Fruit fly (Drosophila melanogaster): Measurements from ENCODE around the gene CG7201.
A peak's percentile ranks its signal among the peaks of the same experiment; 100 is the strongest.

CG7201 gene

dm6 chr3L:8296941-8297340 is 1.8 kb upstream of the CG7201 start, which contains the start of gene Rab19 (continued):
- TF ChIP-seq lbe (GFP tag; optimal IDR thresholded peaks at IDR 0.05) = no peak
- no peak for TF ChIP-seq slou (GFP tag; optimal IDR thresholded peaks at IDR 0.05)
- TF ChIP-seq da (GFP tag; optimal IDR thresholded peaks at IDR 0.05) = no peak
- TF ChIP-seq wor (GFP tag; IDR thresholded peaks at IDR 0.05) = no peak
- TF ChIP-seq gce (GFP tag; IDR thresholded peaks at IDR 0.05) = no peak
- no peak for TF ChIP-seq Lpt (GFP tag; optimal IDR thresholded peaks at IDR 0.05)
- TF ChIP-seq CG2875 (GFP tag; optimal IDR thresholded peaks at IDR 0.05) = no peak
- TF ChIP-seq CG11696 (GFP tag; IDR thresholded peaks at IDR 0.05) = no peak
- no peak for TF ChIP-seq mam (GFP tag; optimal IDR thresholded peaks at IDR 0.05)
- no peak for TF ChIP-seq pnt (GFP tag; optimal IDR thresholded peaks at IDR 0.05)
- peak; percentile 15 for TF ChIP-seq CG4617 (GFP tag; optimal IDR thresholded peaks at IDR 0.05; ENCODE audit: borderline replicate concordance)
- TF ChIP-seq Xrp1 (GFP tag; IDR thresholded peaks at IDR 0.05) = no peak
- no peak for TF ChIP-seq CG4707 (GFP tag; optimal IDR thresholded peaks at IDR 0.05)
- TF ChIP-seq MTF-1 (GFP tag; optimal IDR thresholded peaks at IDR 0.05; ENCODE audit: borderline replicate concordance) = no peak
- TF ChIP-seq gro (GFP tag; optimal IDR thresholded peaks at IDR 0.05) = no peak
- no peak for TF ChIP-seq B-H1 (GFP tag; IDR thresholded peaks at IDR 0.05)
- peak; percentile 19 for TF ChIP-seq nmo (GFP tag; optimal IDR thresholded peaks at IDR 0.05)
- TF ChIP-seq Hand (GFP tag; optimal IDR thresholded peaks at IDR 0.05) = no peak
- TF ChIP-seq CG1024 (GFP tag; IDR thresholded peaks at IDR 0.05) = no peak
- no peak for TF ChIP-seq Camta (GFP tag; optimal IDR thresholded peaks at IDR 0.05)
- no peak for TF ChIP-seq seq (GFP tag; IDR thresholded peaks at IDR 0.05)
- no peak for TF ChIP-seq tup (GFP tag; optimal IDR thresholded peaks at IDR 0.05)
- TF ChIP-seq Elba2 (GFP tag; optimal IDR thresholded peaks at IDR 0.05) = no peak
- no peak for TF ChIP-seq grn (GFP tag; optimal IDR thresholded peaks at IDR 0.05)
- TF ChIP-seq sima (GFP tag; optimal IDR thresholded peaks at IDR 0.05) = no peak
- TF ChIP-seq amos (GFP tag; IDR thresholded peaks at IDR 0.05; ENCODE audit: partially characterized antibody) = peak; percentile 79
- no peak for TF ChIP-seq lov (optimal IDR thresholded peaks at IDR 0.05)
- no peak for TF ChIP-seq lov (GFP tag; IDR thresholded peaks at IDR 0.05)
- no peak for TF ChIP-seq chif (GFP tag; optimal IDR thresholded peaks at IDR 0.05)
- TF ChIP-seq chn (GFP tag; optimal IDR thresholded peaks at IDR 0.05) = no peak
- no peak for TF ChIP-seq ind (GFP tag; optimal IDR thresholded peaks at IDR 0.05)
- TF ChIP-seq Ada2b (GFP tag; IDR thresholded peaks at IDR 0.05) = no peak
- no peak for TF ChIP-seq Dad (GFP tag; optimal IDR thresholded peaks at IDR 0.05)
- TF ChIP-seq CG4328 (GFP tag; optimal IDR thresholded peaks at IDR 0.05) = no peak
- TF ChIP-seq HLH54F (GFP tag; optimal IDR thresholded peaks at IDR 0.05) = no peak
- TF ChIP-seq btn (GFP tag; optimal IDR thresholded peaks at IDR 0.05) = no peak
- TF ChIP-seq pan (optimal IDR thresholded peaks at IDR 0.05) = no peak
- no peak for TF ChIP-seq pan (GFP tag; optimal IDR thresholded peaks at IDR 0.05 in 1 of 2, IDR thresholded peaks at IDR 0.05 in 1 of 2)
- TF ChIP-seq CG7987 (GFP tag; optimal IDR thresholded peaks at IDR 0.05) = no peak
- TF ChIP-seq CG3838 (GFP tag; optimal IDR thresholded peaks at IDR 0.05) = no peak
- no peak for TF ChIP-seq az2 (GFP tag; optimal IDR thresholded peaks at IDR 0.05)
- TF ChIP-seq h (optimal IDR thresholded peaks at IDR 0.05) = no peak
- no peak for TF ChIP-seq CG16863 (GFP tag; optimal IDR thresholded peaks at IDR 0.05)
- TF ChIP-seq dati (GFP tag; IDR thresholded peaks at IDR 0.05) = no peak
- no peak for TF ChIP-seq Nf-YA (GFP tag; IDR thresholded peaks at IDR 0.05)
- TF ChIP-seq CG13296 (GFP tag; optimal IDR thresholded peaks at IDR 0.05) = no peak
- no peak for TF ChIP-seq Hr39 (optimal IDR thresholded peaks at IDR 0.05)
- TF ChIP-seq stwl (tag; optimal IDR thresholded peaks at IDR 0.05) = peak; percentile 57
- no peak for TF ChIP-seq Hr51 (GFP tag; optimal IDR thresholded peaks at IDR 0.05)
- TF ChIP-seq cato (GFP tag; optimal IDR thresholded peaks at IDR 0.05; ENCODE audit: borderline replicate concordance) = no peak
- TF ChIP-seq zfh2 (GFP tag; optimal IDR thresholded peaks at IDR 0.05) = no peak
- no peak for TF ChIP-seq CG1647 (GFP tag; optimal IDR thresholded peaks at IDR 0.05)
- no peak for TF ChIP-seq pb (GFP tag; optimal IDR thresholded peaks at IDR 0.05)
- TF ChIP-seq CG15696 (tag; optimal IDR thresholded peaks at IDR 0.05) = no peak

Measured in whole organism, embryonic.